Fruit fly (Drosophila melanogaster): ENCODE measurements around the gene Alg13.

Alg13 gene

dm6 chr3R:29158721-29159120 is 20.3 kb upstream of the Alg13 start (continued):
- no peak for TF ChIP-seq Fer2 (tag; optimal IDR thresholded peaks at IDR 0.05)
- peak; percentile 33 for TF ChIP-seq sd (tag; optimal IDR thresholded peaks at IDR 0.05)
- TF ChIP-seq mirr (GFP tag; optimal IDR thresholded peaks at IDR 0.05): peak; percentile 92
- TF ChIP-seq CG11247 (GFP tag; IDR thresholded peaks at IDR 0.05): no peak
- no peak for TF ChIP-seq CG9215 (GFP tag; IDR thresholded peaks at IDR 0.05)
- TF ChIP-seq E2f1 (GFP tag; IDR thresholded peaks at IDR 0.05): no peak
- no peak for TF ChIP-seq tup (GFP tag; optimal IDR thresholded peaks at IDR 0.05)
- TF ChIP-seq exex (tag; optimal IDR thresholded peaks at IDR 0.05): peak; percentile 92
- TF ChIP-seq bowl (GFP tag; IDR thresholded peaks at IDR 0.05): no peak
- no peak for TF ChIP-seq ash1 (GFP tag; optimal IDR thresholded peaks at IDR 0.05)
- TF ChIP-seq CG2875 (GFP tag; optimal IDR thresholded peaks at IDR 0.05): no peak
- TF ChIP-seq cwo (GFP tag; optimal IDR thresholded peaks at IDR 0.05): peak; percentile 95
- TF ChIP-seq CG6175 (GFP tag; IDR thresholded peaks at IDR 0.05): no peak
- TF ChIP-seq Asciz (GFP tag; optimal IDR thresholded peaks at IDR 0.05): no peak
- no peak for TF ChIP-seq CG18011 (GFP tag; optimal IDR thresholded peaks at IDR 0.05)
- no peak for TF ChIP-seq dmrt99B (tag; optimal IDR thresholded peaks at IDR 0.05)
- no peak for TF ChIP-seq slou (GFP tag; optimal IDR thresholded peaks at IDR 0.05)

dm6 chr3R:29157418-29158398 is 19.3 kb upstream of the Alg13 start, which contains the start of gene rdog:
rdog (plus strand) TSS chr3R:29158122.
- TF ChIP-seq p53 (GFP tag; optimal IDR thresholded peaks at IDR 0.05): peak; percentile 42
- TF ChIP-seq dmrt11E (tag; optimal IDR thresholded peaks at IDR 0.05): peak; percentile 82
- peak; percentile 3 for TF ChIP-seq CG4707 (GFP tag; optimal IDR thresholded peaks at IDR 0.05)
- peak; percentile 77 for TF ChIP-seq CG15696 (tag; optimal IDR thresholded peaks at IDR 0.05)
- peak; percentile 93 for TF ChIP-seq Max (GFP tag; optimal IDR thresholded peaks at IDR 0.05)
- TF ChIP-seq wdn (GFP tag; IDR thresholded peaks at IDR 0.05): peak; percentile 56
- peak; percentile 91 for TF ChIP-seq CG3995 (GFP tag; optimal IDR thresholded peaks at IDR 0.05)
- TF ChIP-seq CG3407 (GFP tag; optimal IDR thresholded peaks at IDR 0.05): peak; percentile 13
- no peak for TF ChIP-seq peb (GFP tag; IDR thresholded peaks at IDR 0.05)
- peak; percentile 32; the same call in 1 of the 2 replicates for TF ChIP-seq danr (GFP tag; IDR thresholded peaks at IDR 0.05)
- TF ChIP-seq Sry-β (GFP tag; optimal IDR thresholded peaks at IDR 0.05): peak; percentile 24
- TF ChIP-seq CG12942 (GFP tag; optimal IDR thresholded peaks at IDR 0.05): peak; percentile 80
- TF ChIP-seq nerfin-1 (tag; optimal IDR thresholded peaks at IDR 0.05): peak; percentile 71
- no peak for TF ChIP-seq jigr1 (GFP tag; IDR thresholded peaks at IDR 0.05)
- peak; percentile 60 for TF ChIP-seq her (GFP tag; optimal IDR thresholded peaks at IDR 0.05)
- no peak for TF ChIP-seq Dref (GFP tag; IDR thresholded peaks at IDR 0.05)
- peak; percentile 42; the same call in 1 of the 3 replicates for TF ChIP-seq CG34224 (GFP tag; IDR thresholded peaks at IDR 0.05; ENCODE audit: partially characterized antibody)
- TF ChIP-seq Hsf (GFP tag; optimal IDR thresholded peaks at IDR 0.05): peak; percentile 82
- TF ChIP-seq CG8924 (tag; optimal IDR thresholded peaks at IDR 0.05): peak; percentile 79
- TF ChIP-seq ash1 (GFP tag; optimal IDR thresholded peaks at IDR 0.05): no peak
- peak; percentile 55 for TF ChIP-seq Myb (GFP tag; optimal IDR thresholded peaks at IDR 0.05)
- TF ChIP-seq slou (GFP tag; optimal IDR thresholded peaks at IDR 0.05): peak; percentile 6
- TF ChIP-seq vfl (GFP tag; optimal IDR thresholded peaks at IDR 0.05): peak; percentile 49
- peak; percentile 60 for TF ChIP-seq sob (GFP tag; IDR thresholded peaks at IDR 0.05)
- no peak for TF ChIP-seq pros (GFP tag; optimal IDR thresholded peaks at IDR 0.05)
- TF ChIP-seq Adf1 (GFP tag; IDR thresholded peaks at IDR 0.05): 0 out of 2 replicates have a peak, but pooled peaks have one; percentile 40
- TF ChIP-seq CG3065 (GFP tag; optimal IDR thresholded peaks at IDR 0.05): peak; percentile 67
- TF ChIP-seq lab (GFP tag; optimal IDR thresholded peaks at IDR 0.05): peak; percentile 84
- TF ChIP-seq CG7786 (GFP tag; optimal IDR thresholded peaks at IDR 0.05): peak; percentile 80
- peak; percentile 24 for TF ChIP-seq ems (GFP tag; optimal IDR thresholded peaks at IDR 0.05)
- peak; percentile 76 for TF ChIP-seq gsb-n (tag; optimal IDR thresholded peaks at IDR 0.05)
- no peak for TF ChIP-seq CG34422 (GFP tag; IDR thresholded peaks at IDR 0.05)
- TF ChIP-seq Taf1 (GFP tag; IDR thresholded peaks at IDR 0.05): no peak
